Fruit fly (Drosophila melanogaster) whole organism, adult: ENCODE data around the gene CG33500.

ENCODE experiments used
- CG11617 ChIP-seq: fragments of 200-800 bp; sonication (Bioruptor generic); optimal IDR thresholded peaks from 2 replicates; lab custom pipeline; 2017; ENCODE audit warnings: mild to moderate bottlenecking, missing biosample characterization, missing genetic modification reagents, missing genetic modification characterization
- CG12768 ChIP-seq: fragments of 200-800 bp; sonication (Bioruptor generic); optimal IDR thresholded peaks from 2 replicates; lab custom pipeline; 2017; ENCODE audit warnings: missing biosample characterization, missing genetic modification characterization, mild to moderate bottlenecking, moderate library complexity, missing genetic modification reagents
- CG33017 ChIP-seq: fragments of 200-800 bp; sonication (Bioruptor generic); optimal IDR thresholded peaks from 2 replicates; lab custom pipeline; 2018; ENCODE audit warnings: missing biosample characterization, mild to moderate bottlenecking, missing genetic modification characterization, moderate library complexity
- CG5204 ChIP-seq: fragments of 200-800 bp; sonication (Bioruptor generic); optimal IDR thresholded peaks from 2 replicates; lab custom pipeline; 2016; ENCODE audit warnings: missing biosample characterization, missing genetic modification characterization
- Clk ChIP-seq: fragments of 200-800 bp; sonication (Bioruptor generic); optimal IDR thresholded peaks from 2 replicates; lab custom pipeline; 2017; ENCODE audit warnings: missing biosample characterization, missing genetic modification characterization
- Crg-1 ChIP-seq: fragments of 200-800 bp; sonication (Bioruptor generic); optimal IDR thresholded peaks from 2 replicates; lab custom pipeline; 2016; ENCODE audit warnings: missing biosample characterization, missing genetic modification characterization
- Mnt ChIP-seq: fragments of 200-800 bp; sonication (Bioruptor generic); optimal IDR thresholded peaks from 2 replicates; lab custom pipeline; 2016; ENCODE audit warnings: missing biosample characterization, mild to moderate bottlenecking, missing genetic modification characterization
- bab1 ChIP-seq: fragments of 200-800 bp; sonication (Bioruptor generic); optimal IDR thresholded peaks from 3 replicates; lab custom pipeline; 2019; ENCODE audit warnings: missing biosample characterization, mild to moderate bottlenecking, missing genetic modification characterization, moderate library complexity
- kay ChIP-seq: fragments of 200-800 bp; sonication (Bioruptor generic); peaks from one replicate; lab custom pipeline; 2016; ENCODE audit warnings: missing biosample characterization, missing genetic modification characterization, borderline replicate concordance
- ovo ChIP-seq: fragments of 200-800 bp; sonication (Bioruptor generic); optimal IDR thresholded peaks from 2 replicates; lab custom pipeline; 2016; ENCODE audit warnings: missing biosample characterization, missing genetic modification characterization
- pad ChIP-seq: fragments of 200-800 bp; sonication (Bioruptor generic); optimal IDR thresholded peaks from 3 replicates; lab custom pipeline; 2017; ENCODE audit warnings: missing biosample characterization, missing genetic modification characterization, mild to moderate bottlenecking, moderate library complexity, missing genetic modification reagents

DNA sequence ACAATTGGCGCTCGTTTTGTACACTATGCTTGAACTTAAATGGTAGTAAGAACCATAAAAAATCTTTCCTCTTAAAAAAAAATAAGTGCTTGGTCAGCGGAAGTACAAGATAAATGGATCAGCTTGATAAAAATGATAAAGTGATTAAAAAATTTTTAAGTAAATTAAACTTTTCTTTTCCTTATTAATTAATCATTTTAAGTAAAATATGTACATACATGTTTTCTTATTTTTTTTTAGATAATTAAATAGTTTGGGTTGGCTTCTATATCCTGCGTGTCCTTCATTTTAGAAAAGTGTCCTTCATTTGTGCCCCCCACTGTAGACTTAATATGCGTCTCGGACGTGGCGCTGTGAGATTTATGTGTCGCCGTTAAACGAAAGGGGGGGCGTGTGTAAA is 48.2 kb downstream of the CG33500 start:
- no peak for TF ChIP-seq ovo (GFP tag; lab: Kevin White, UChicago)
- no peak for TF ChIP-seq CG12768 (GFP tag; lab: Kevin White, UChicago)
- TF ChIP-seq CG33017 (tag; lab: Kevin White, UChicago) = no peak
- TF ChIP-seq kay (GFP tag; lab: Kevin White, UChicago) = no peak
- TF ChIP-seq Clk (GFP tag; lab: Kevin White, UChicago) = no peak
- TF ChIP-seq CG11617 (GFP tag; lab: Kevin White, UChicago) = no peak
- TF ChIP-seq Mnt = no peak
- TF ChIP-seq pad (GFP tag; lab: Kevin White, UChicago) = no peak
- no peak for TF ChIP-seq bab1 (GFP tag; lab: Kevin White, UChicago)
- TF ChIP-seq CG5204 = no peak
- no peak for TF ChIP-seq Crg-1 (GFP tag; lab: Kevin White, UChicago)
